Worm (Caenorhabditis elegans) whole organism, midembryonic: ENCODE measurements around the gene haf-1.

Experiments used
- T22C8.4 ChIP-seq: fragments of 200-800 bp; sonication (Bioruptor generic); IDR thresholded peaks from 2 replicates; pipeline ENCODE4 v1.3.6; 2022; ENCODE audit warnings: missing genetic modification characterization, missing compliant biosample characterization
- cog-1 ChIP-seq: sonication (generic microtip); optimal IDR thresholded peaks from 2 replicates; lab custom pipeline; 2016; ENCODE audit warnings: missing genetic modification characterization, missing compliant biosample characterization
- flt-1 ChIP-seq: fragments of 200-800 bp; sonication (Bioruptor generic); IDR thresholded peaks from 2 replicates; pipeline ENCODE4 v1.3.6; 2022; ENCODE audit warnings: missing genetic modification characterization, missing compliant biosample characterization
- klf-2 ChIP-seq: fragments of 200-800 bp; sonication (Bioruptor generic); conservative IDR thresholded peaks from 2 replicates; pipeline ENCODE4 v1.3.6; 2022; ENCODE audit warnings: missing genetic modification reagents, missing genetic modification characterization, missing compliant biosample characterization
- med-1 ChIP-seq: sonication (generic microtip); optimal IDR thresholded peaks from 2 replicates; lab custom pipeline; 2017; ENCODE audit warnings: missing genetic modification characterization, mild to moderate bottlenecking, missing compliant biosample characterization, antibody characterized with exemption, missing genetic modification reagents; ENCODE audit not compliant: insufficient read depth
- ref-1 ChIP-seq: fragments of 200-800 bp; sonication (Bioruptor generic); conservative IDR thresholded peaks from 2 replicates; pipeline ENCODE4 v1.3.6; 2022; ENCODE audit warnings: missing genetic modification reagents, missing genetic modification characterization, missing compliant biosample characterization
- tab-1 ChIP-seq: fragments of 200-800 bp; sonication (Bioruptor generic); IDR thresholded peaks from 2 replicates; pipeline ENCODE4 v1.3.6; 2022; ENCODE audit warnings: missing genetic modification characterization, missing compliant biosample characterization
- ztf-23 ChIP-seq: fragments of 200-800 bp; sonication (Bioruptor generic); IDR thresholded peaks from 2 replicates; pipeline ENCODE4 v1.3.6; 2022; ENCODE audit warnings: missing genetic modification reagents, missing genetic modification characterization, missing compliant biosample characterization
- ztf-29 ChIP-seq: fragments of 200-800 bp; sonication (Bioruptor generic); IDR thresholded peaks from 2 replicates; pipeline ENCODE4 v1.3.6; 2022; ENCODE audit warnings: missing genetic modification reagents, missing genetic modification characterization, missing compliant biosample characterization

The haf-1 gene

DNA sequence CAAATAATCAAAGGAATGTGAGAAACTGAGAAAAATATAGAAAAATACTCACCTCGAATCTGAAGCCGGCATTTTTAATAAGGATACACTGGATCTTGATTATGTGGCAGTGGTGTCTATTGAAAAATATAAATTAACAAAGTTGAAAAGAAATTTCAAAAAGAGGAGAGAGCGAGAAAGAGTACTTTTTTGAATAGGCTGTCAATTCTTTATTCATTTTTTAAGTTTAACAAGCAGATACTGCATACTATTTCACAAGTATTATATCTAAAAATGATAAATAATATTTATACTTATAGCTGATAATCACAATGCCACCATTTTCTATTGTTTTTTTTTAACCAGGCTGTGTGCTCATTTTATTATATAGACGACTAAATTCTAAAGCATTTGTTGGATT is 41.5 kb downstream of the haf-1 start, which contains the start of gene npr-26:
Gene npr-26, minus strand, starts transcription at position 101 of the 400 bp plus-strand sequence.
- TF ChIP-seq T22C8.4 (no peak), flt-1 (no peak), ref-1 (GFP tag; lab: Robert Waterston, UW) (no peak), med-1 (GFP tag; lab: Kevin White, UChicago) (no peak), klf-2 (GFP tag; lab: Robert Waterston, UW) (no peak), ztf-29 (GFP tag; lab: Robert Waterston, UW) (no peak), tab-1 (no peak), cog-1 (tag; lab: Kevin White, UChicago) (no peak), ztf-23 (GFP tag; lab: Robert Waterston, UW) (no peak)

DNA sequence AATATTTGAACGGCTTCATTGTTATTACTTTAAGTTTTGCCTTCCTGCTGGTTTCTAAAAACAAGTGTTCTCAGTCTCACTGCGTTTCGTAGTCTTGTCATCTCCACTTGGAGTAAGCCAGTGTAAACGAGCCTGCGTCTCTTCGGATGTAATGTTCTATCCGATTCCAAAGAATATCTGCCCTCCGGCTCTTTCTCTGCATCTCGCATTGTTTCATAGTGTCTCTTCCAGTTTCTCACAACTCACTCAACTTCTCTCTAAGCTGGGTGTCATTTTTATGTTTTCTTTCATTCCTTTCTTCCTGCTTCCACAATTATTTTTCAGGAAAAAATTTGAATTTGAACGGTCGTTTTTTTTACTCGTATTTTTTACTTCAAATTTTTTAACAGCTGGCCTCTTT is 50.7 kb downstream of the haf-1 start:
- TF ChIP-seq T22C8.4, result no peak
- TF ChIP-seq tab-1, result no peak

DNA sequence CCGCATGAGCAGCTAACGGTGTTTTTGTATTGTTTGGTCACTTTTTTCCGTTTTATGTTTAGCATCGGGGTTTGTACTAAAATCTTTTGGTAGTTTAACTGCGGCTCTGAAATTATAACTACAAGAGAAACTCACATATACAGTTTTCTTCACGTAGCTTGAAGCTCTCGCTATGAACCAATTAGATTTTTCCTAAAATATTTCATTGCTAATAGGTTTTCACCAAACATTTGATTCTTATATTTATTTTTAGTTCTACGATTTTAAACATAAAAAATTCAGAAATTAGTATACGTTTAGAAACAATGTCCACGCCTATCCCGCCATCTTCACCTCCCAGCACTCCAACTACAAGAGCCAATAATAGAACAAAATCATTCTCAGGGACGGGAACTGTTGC is 51.2 kb downstream of the haf-1 start, which contains the start of gene C06A12.3:
Gene C06A12.3, plus strand, starts transcription at position 301 of the 400 bp plus-strand sequence.
- no peak for TF ChIP-seq T22C8.4
- no peak for TF ChIP-seq ztf-23 (GFP tag; lab: Robert Waterston, UW)
- no peak for TF ChIP-seq flt-1
- TF ChIP-seq ztf-29 (GFP tag; lab: Robert Waterston, UW), result no peak
- TF ChIP-seq cog-1 (tag; lab: Kevin White, UChicago), result no peak
- no peak for TF ChIP-seq klf-2 (GFP tag; lab: Robert Waterston, UW)
- TF ChIP-seq tab-1, result no peak
